Fruit fly (Drosophila melanogaster) whole organism, embryonic: ENCODE data around the gene Myo95E.

Experiments
- Aef1 ChIP-seq: fragments of 200-800 bp; sonication (Bioruptor generic); IDR thresholded peaks from 3 replicates; pipeline ENCODE4 v1.3.6; 2022; ENCODE audit warnings: missing biosample characterization, missing genetic modification characterization
- Atf-2 ChIP-seq: fragments of 200-800 bp; sonication (Bioruptor generic); optimal IDR thresholded peaks from 2 replicates; lab custom pipeline; 2016; ENCODE audit warnings: missing biosample characterization, missing genetic modification characterization
- Atf3 ChIP-seq: fragments of 200-800 bp; sonication (Bioruptor generic); optimal IDR thresholded peaks from 3 replicates; lab custom pipeline; 2016; ENCODE audit warnings: missing biosample characterization, missing genetic modification characterization
- Atf6 ChIP-seq: fragments of 200-800 bp; sonication (Bioruptor generic); IDR thresholded peaks from 2 replicates; pipeline ENCODE4 v1.3.6; 2022; ENCODE audit warnings: missing biosample characterization, missing genetic modification characterization
- BEAF-32 ChIP-seq: fragments of 200-800 bp; sonication (Bioruptor generic); optimal IDR thresholded peaks from 3 replicates; lab custom pipeline; 2017; ENCODE audit warnings: missing biosample characterization, missing genetic modification characterization, mild to moderate bottlenecking, moderate library complexity, missing genetic modification reagents
- C15 ChIP-seq: fragments of 200-800 bp; sonication (Bioruptor generic); IDR thresholded peaks from 3 replicates; pipeline ENCODE4 v1.3.6; 2022; ENCODE audit warnings: missing biosample characterization, missing genetic modification characterization
- CG10147 ChIP-seq: fragments of 200-800 bp; sonication (Bioruptor generic); optimal IDR thresholded peaks from 2 replicates; lab custom pipeline; 2019; ENCODE audit warnings: missing biosample characterization, mild to moderate bottlenecking, missing genetic modification characterization, moderate library complexity
- CG10267 ChIP-seq: fragments of 200-800 bp; sonication (Bioruptor generic); optimal IDR thresholded peaks from 2 replicates; lab custom pipeline; 2018; ENCODE audit warnings: missing biosample characterization, mild to moderate bottlenecking, missing genetic modification characterization, moderate library complexity
- CG10431 ChIP-seq: fragments of 200-800 bp; sonication (Bioruptor generic); optimal IDR thresholded peaks from 3 replicates; lab custom pipeline; 2018; ENCODE audit warnings: missing biosample characterization, mild to moderate bottlenecking, missing genetic modification characterization
- CG15073 ChIP-seq: fragments of 200-800 bp; sonication (Bioruptor generic); optimal IDR thresholded peaks from 2 replicates; lab custom pipeline; 2016; ENCODE audit warnings: missing biosample characterization, missing genetic modification characterization
- CG1529 ChIP-seq: fragments of 200-800 bp; sonication (Bioruptor generic); optimal IDR thresholded peaks from 3 replicates; lab custom pipeline; 2018; ENCODE audit warnings: missing biosample characterization, missing genetic modification characterization
- CG18011 ChIP-seq: fragments of 200-800 bp; sonication (Bioruptor generic); optimal IDR thresholded peaks from 2 replicates; lab custom pipeline; 2017; ENCODE audit warnings: missing biosample characterization, missing genetic modification characterization, mild to moderate bottlenecking, moderate library complexity, missing genotype
- CG18476 ChIP-seq: fragments of 200-800 bp; sonication (Bioruptor generic); optimal IDR thresholded peaks from 2 replicates; lab custom pipeline; 2016; ENCODE audit warnings: missing biosample characterization, mild to moderate bottlenecking, missing genetic modification characterization
- CG2712 ChIP-seq: fragments of 200-800 bp; optimal IDR thresholded peaks from 3 replicates; lab custom pipeline; 2019; ENCODE audit warnings: missing biosample characterization, mild to moderate bottlenecking, missing genetic modification characterization, moderate library complexity
- CG30020 ChIP-seq: fragments of 200-800 bp; optimal IDR thresholded peaks from 2 replicates; lab custom pipeline; 2019; ENCODE audit warnings: missing biosample characterization, mild to moderate bottlenecking, missing genetic modification characterization, moderate library complexity
- CG32772 ChIP-seq: fragments of 200-800 bp; sonication (Bioruptor generic); IDR thresholded peaks from 2 replicates; pipeline ENCODE4 v1.3.6; 2022; ENCODE audit warnings: missing biosample characterization, missing genetic modification characterization
- CG5180 ChIP-seq: fragments of 200-800 bp; sonication (Bioruptor generic); optimal IDR thresholded peaks from 3 replicates; lab custom pipeline; 2017; ENCODE audit warnings: missing biosample characterization, missing genetic modification characterization, mild to moderate bottlenecking, moderate library complexity, missing genetic modification reagents
- CG5245 ChIP-seq: fragments of 200-800 bp; sonication (Bioruptor generic); optimal IDR thresholded peaks from 3 replicates; lab custom pipeline; 2016; ENCODE audit warnings: missing biosample characterization, missing genetic modification characterization
- CG7987 ChIP-seq: fragments of 200-800 bp; sonication (Bioruptor generic); optimal IDR thresholded peaks from 2 replicates; lab custom pipeline; 2018; ENCODE audit warnings: missing biosample characterization, mild to moderate bottlenecking, missing genetic modification characterization, moderate library complexity
- CG8281 ChIP-seq: fragments of 200-800 bp; sonication (Bioruptor generic); optimal IDR thresholded peaks from 2 replicates; lab custom pipeline; 2018; ENCODE audit warnings: missing biosample characterization, mild to moderate bottlenecking, missing genetic modification characterization, moderate library complexity
- CG9215 ChIP-seq: fragments of 200-800 bp; sonication (Bioruptor generic); IDR thresholded peaks from 2 replicates; pipeline ENCODE4 v1.3.6; 2022; ENCODE audit warnings: missing biosample characterization, missing genetic modification characterization
- Chrac-16 ChIP-seq: fragments of 200-800 bp; sonication (Bioruptor generic); optimal IDR thresholded peaks from 3 replicates; lab custom pipeline; 2016; ENCODE audit warnings: missing biosample characterization, missing genetic modification characterization
- D ChIP-seq, 2 experiments: fragments of 200-800 bp in 1 of 2; fragments of >200 bp in 1 of 2; sonication (Bioruptor generic) in 1 of 2; optimal IDR thresholded peaks; 2 replicates in 1 of 2; 3 replicates in 1 of 2; lab custom pipeline; 2017; ENCODE audit warnings: mild to moderate bottlenecking in 1 of 2, missing biosample characterization in 1 of 2, missing genetic modification characterization in 1 of 2, missing genetic modification reagents in 1 of 2
- Doc3 ChIP-seq: fragments of 200-800 bp; sonication (Bioruptor generic); IDR thresholded peaks from 3 replicates; pipeline ENCODE4 v1.3.6; 2022; ENCODE audit warnings: missing biosample characterization, missing genetic modification characterization; ENCODE audit not compliant: partially characterized antibody
- Drgx ChIP-seq: fragments of 200-800 bp; sonication (Bioruptor generic); IDR thresholded peaks from 2 replicates; pipeline ENCODE4 v1.3.6; 2022; ENCODE audit warnings: missing biosample characterization, missing genetic modification characterization
- Hand ChIP-seq: fragments of 200-800 bp; sonication (Bioruptor generic); optimal IDR thresholded peaks from 2 replicates; lab custom pipeline; 2017; ENCODE audit warnings: mild to moderate bottlenecking, missing biosample characterization, missing genetic modification reagents, missing genetic modification characterization
- Neu2 ChIP-seq: fragments of 200-800 bp; sonication (Bioruptor generic); optimal IDR thresholded peaks from 3 replicates; lab custom pipeline; 2016; ENCODE audit warnings: missing biosample characterization, missing genetic modification characterization, borderline replicate concordance
- Pdp1 ChIP-seq, 2 experiments: fragments of 200-800 bp; sonication (Bioruptor generic); optimal IDR thresholded peaks; 3 replicates each; lab custom pipeline; 2016; ENCODE audit warnings: missing biosample characterization in 2 of 2, missing genetic modification characterization in 2 of 2, mild to moderate bottlenecking in 1 of 2, moderate library complexity in 1 of 2
- Ptx1 ChIP-seq: fragments of 200-800 bp; sonication (Bioruptor generic); IDR thresholded peaks from 2 replicates; pipeline ENCODE4 v1.3.6; 2022; ENCODE audit warnings: missing biosample characterization, missing genetic modification characterization
- Scr ChIP-seq: fragments of 200-800 bp; sonication (Bioruptor generic); IDR thresholded peaks from 2 replicates; pipeline ENCODE4 v1.3.6; 2022; ENCODE audit warnings: missing biosample characterization, missing genetic modification characterization; ENCODE audit not compliant: partially characterized antibody
- Sox102F ChIP-seq: fragments of 200-800 bp; sonication (Bioruptor generic); optimal IDR thresholded peaks from 2 replicates; lab custom pipeline; 2018; ENCODE audit warnings: missing biosample characterization, mild to moderate bottlenecking, missing genetic modification characterization, moderate library complexity
- Xrp1 ChIP-seq: fragments of 200-800 bp; sonication (Bioruptor generic); IDR thresholded peaks from 2 replicates; pipeline ENCODE4 v1.3.6; 2022; ENCODE audit warnings: missing biosample characterization, missing genetic modification characterization
- eve ChIP-seq, 2 experiments: fragments of >200 bp; optimal IDR thresholded peaks; 2 replicates each; lab custom pipeline; 2017; ENCODE audit warnings: missing biosample characterization in 2 of 2, missing genetic modification characterization in 2 of 2
- eyg ChIP-seq: fragments of 200-800 bp; sonication (Bioruptor generic); optimal IDR thresholded peaks from 3 replicates; lab custom pipeline; 2016; ENCODE audit warnings: missing biosample characterization, missing genetic modification characterization
- h ChIP-seq: fragments of >200 bp; optimal IDR thresholded peaks from 2 replicates; lab custom pipeline; 2017
- kay ChIP-seq: fragments of 200-800 bp; sonication (Bioruptor generic); optimal IDR thresholded peaks from 2 replicates; lab custom pipeline; 2016; ENCODE audit warnings: missing biosample characterization, missing genetic modification characterization
- klu ChIP-seq: fragments of 200-800 bp; sonication (Bioruptor generic); IDR thresholded peaks from 2 replicates; pipeline ENCODE4 v1.3.6; 2022; ENCODE audit warnings: missing biosample characterization, missing genetic modification characterization
- mld ChIP-seq: fragments of 200-800 bp; sonication (Bioruptor generic); IDR thresholded peaks from 3 replicates; pipeline ENCODE4 v1.3.6; 2022; ENCODE audit warnings: missing biosample characterization, missing genetic modification characterization; ENCODE audit not compliant: partially characterized antibody
- oc ChIP-seq: fragments of 200-800 bp; sonication (Bioruptor generic); optimal IDR thresholded peaks from 2 replicates; lab custom pipeline; 2018; ENCODE audit warnings: missing biosample characterization, mild to moderate bottlenecking, missing genetic modification characterization, moderate library complexity
- odd ChIP-seq: fragments of 200-800 bp; sonication (Bioruptor generic); optimal IDR thresholded peaks from 2 replicates; lab custom pipeline; 2017; ENCODE audit warnings: missing biosample characterization, mild to moderate bottlenecking, missing genetic modification characterization
- pzg ChIP-seq: fragments of 200-800 bp; sonication (Bioruptor generic); optimal IDR thresholded peaks from 3 replicates; lab custom pipeline; 2018; ENCODE audit warnings: missing biosample characterization, mild to moderate bottlenecking, missing genetic modification characterization, moderate library complexity
- sr ChIP-seq: fragments of 200-800 bp; sonication (Bioruptor generic); IDR thresholded peaks from 3 replicates; pipeline ENCODE4 v1.3.6; 2022; ENCODE audit warnings: missing biosample characterization, missing genetic modification characterization
- stc ChIP-seq: fragments of 200-800 bp; sonication (Bioruptor generic); IDR thresholded peaks from 2 replicates; pipeline ENCODE4 v1.3.6; 2022; ENCODE audit warnings: missing biosample characterization, missing genetic modification characterization
- tll ChIP-seq, 2 experiments: fragments of 200-800 bp in 1 of 2; fragments of >200 bp in 1 of 2; sonication (Bioruptor generic) in 1 of 2; optimal IDR thresholded peaks; 2 replicates each; lab custom pipeline; 2017 to 2019; ENCODE audit warnings: missing biosample characterization in 2 of 2, missing genetic modification characterization in 2 of 2, mild to moderate bottlenecking in 1 of 2, moderate library complexity in 1 of 2
- trh ChIP-seq: fragments of 200-800 bp; sonication (Bioruptor generic); optimal IDR thresholded peaks from 2 replicates; lab custom pipeline; 2016; ENCODE audit warnings: missing biosample characterization, missing genetic modification characterization
- unc-4 ChIP-seq: fragments of 200-800 bp; sonication (Bioruptor generic); IDR thresholded peaks from 2 replicates; pipeline ENCODE4 v1.3.6; 2022; ENCODE audit warnings: missing biosample characterization, missing genetic modification characterization; ENCODE audit not compliant: partially characterized antibody
- vnd ChIP-seq: fragments of 200-800 bp; sonication (Bioruptor generic); IDR thresholded peaks from 3 replicates; pipeline ENCODE4 v1.3.6; 2022; ENCODE audit warnings: missing biosample characterization, missing genetic modification characterization; ENCODE audit not compliant: partially characterized antibody

Myo95E gene

dm6 chr3R:24161173-24161811, at the start of gene Myo95E, which contains the start of gene TBC1d7 (continued):
- TF ChIP-seq mld (GFP tag; lab: Robert Waterston, UW) = no peak
- TF ChIP-seq stc = peak; percentile 96
- peak; percentile 84 for TF ChIP-seq klu (GFP tag; lab: Robert Waterston, UW)
- peak; percentile 50 for TF ChIP-seq pzg
- TF ChIP-seq kay (GFP tag; lab: Kevin White, UChicago) = peak; percentile 81
- TF ChIP-seq CG7987 = peak; percentile 77
- peak; percentile 86 for TF ChIP-seq Chrac-16
- no peak for TF ChIP-seq Atf-2 (GFP tag; lab: Kevin White, UChicago)
- no peak for TF ChIP-seq eyg (GFP tag; lab: Kevin White, UChicago)
- TF ChIP-seq CG18011 (GFP tag; lab: Kevin White, UChicago) = peak; percentile 55
- TF ChIP-seq Aef1 (GFP tag; lab: Robert Waterston, UW) = peak; percentile 97
- TF ChIP-seq Doc3 (GFP tag; lab: Robert Waterston, UW) = peak; percentile 57; the same call in 2 of the 3 replicates
- peak; percentile 86 for TF ChIP-seq CG10147 (GFP tag; lab: Kevin White, UChicago)
- peak; percentile 81 for TF ChIP-seq unc-4 (GFP tag; lab: Robert Waterston, UW)
- TF ChIP-seq C15 (GFP tag; lab: Robert Waterston, UW) = peak; percentile 87
- peak; percentile 81 for TF ChIP-seq CG18476 (GFP tag; lab: Kevin White, UChicago)
- TF ChIP-seq CG15073 (GFP tag; lab: Kevin White, UChicago) = peak; percentile 28
- TF ChIP-seq Hand = peak; percentile 60
- peak; percentile 77 for TF ChIP-seq BEAF-32 (GFP tag; lab: Kevin White, UChicago)
- TF ChIP-seq trh (GFP tag; lab: Kevin White, UChicago) = peak; percentile 71
- TF ChIP-seq CG9215 (GFP tag; lab: Robert Waterston, UW) = peak; percentile 85
- TF ChIP-seq CG8281 (tag; lab: Kevin White, UChicago) = no peak
- TF ChIP-seq tll (GFP tag; optimal IDR thresholded peaks at IDR 0.05; lab: Kevin White, UChicago) = no peak
- peak; percentile 94 for TF ChIP-seq CG2712 (tag; lab: Kevin White, UChicago)
- no peak for TF ChIP-seq odd (GFP tag; lab: Kevin White, UChicago)
- peak; percentile 75 for TF ChIP-seq CG30020 (tag; lab: Kevin White, UChicago)
- TF ChIP-seq Scr = peak; percentile 80
- peak; percentile 91 for TF ChIP-seq Sox102F
- TF ChIP-seq Pdp1 (GFP tag; optimal IDR thresholded peaks at IDR 0.05; lab: Kevin White, UChicago) = peak; percentile 46 to 60
- TF ChIP-seq Atf6 (GFP tag; lab: Robert Waterston, UW) = peak; percentile 96
- peak; percentile 59; the same call in 1 of the 3 replicates for TF ChIP-seq vnd (GFP tag; lab: Robert Waterston, UW)
- peak; percentile 98 for TF ChIP-seq Ptx1 (GFP tag; lab: Robert Waterston, UW)
- TF ChIP-seq CG10267 (tag; lab: Kevin White, UChicago) = peak; percentile 84
- TF ChIP-seq Neu2 (GFP tag; lab: Kevin White, UChicago) = no peak

- no peak for TF ChIP-seq Atf3 (GFP tag; lab: Kevin White, UChicago)
- TF ChIP-seq CG1529 (GFP tag; lab: Kevin White, UChicago) = peak; percentile 37
- no peak for TF ChIP-seq Drgx (GFP tag; lab: Robert Waterston, UW)
- peak; percentile 49; the same call in 1 of the 2 replicates for TF ChIP-seq CG32772 (GFP tag; lab: Robert Waterston, UW)
- no peak for TF ChIP-seq CG15073 (GFP tag; lab: Kevin White, UChicago)
- TF ChIP-seq CG10431 (GFP tag; lab: Kevin White, UChicago) = peak; percentile 17
- 0 out of 3 replicates have a peak, but pooled peaks have one; percentile 17 for TF ChIP-seq sr (GFP tag; lab: Robert Waterston, UW)
- TF ChIP-seq D (optimal IDR thresholded peaks at IDR 0.05; lab: Kevin White, UChicago) = no peak
- TF ChIP-seq D (GFP tag; optimal IDR thresholded peaks at IDR 0.05; lab: Kevin White, UChicago) = peak; percentile 53
- peak; percentile 72 for TF ChIP-seq Xrp1
- TF ChIP-seq CG18011 (GFP tag; lab: Kevin White, UChicago) = no peak
- peak in 1 of 2 experiments; percentile 75 for TF ChIP-seq eve (GFP tag; optimal IDR thresholded peaks at IDR 0.05; lab: Kevin White, UChicago)
- TF ChIP-seq CG5245 (GFP tag; lab: Kevin White, UChicago) = peak; percentile 41
- no peak for TF ChIP-seq h (lab: Kevin White, UChicago)
- peak; percentile 87 for TF ChIP-seq oc (tag; lab: Kevin White, UChicago)
- peak; percentile 31 for TF ChIP-seq CG5180 (GFP tag; lab: Kevin White, UChicago)
Measured at dm6 chr3R:24206341-24207114, 45.2 kb upstream of the Myo95E start.
